Fruit fly (Drosophila melanogaster): ENCODE results near the gene Naa30B.

Naa30B gene

DNA sequence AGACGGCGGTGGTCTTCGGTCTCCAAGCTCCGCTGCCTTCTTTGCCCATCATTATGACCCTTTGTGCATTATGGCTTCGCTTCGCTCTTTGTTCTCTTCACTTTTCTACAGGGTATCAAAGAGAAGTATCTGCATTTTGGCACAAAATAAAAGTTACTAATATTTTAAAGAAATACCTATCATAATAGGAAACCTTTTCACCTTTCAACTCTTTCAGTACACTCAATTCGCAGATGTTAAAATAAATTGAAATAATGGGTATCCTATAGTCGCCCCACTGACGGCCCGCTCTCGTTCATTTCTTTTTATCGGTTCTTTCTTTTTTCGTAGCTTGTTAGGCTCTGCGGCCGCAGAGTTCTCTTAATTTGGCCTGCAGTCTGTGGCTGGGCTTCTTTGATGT, 29.0 kb downstream of the Naa30B start (continued):
- peak; percentile 39 for TF ChIP-seq CG14965 (GFP tag; optimal IDR thresholded peaks at IDR 0.05; ENCODE audit: borderline replicate concordance)
- TF ChIP-seq eyg (GFP tag; optimal IDR thresholded peaks at IDR 0.05): peak; percentile 36
- no peak for TF ChIP-seq zen2 (GFP tag; IDR thresholded peaks at IDR 0.05; ENCODE audit: partially characterized antibody)
- TF ChIP-seq odd (GFP tag; optimal IDR thresholded peaks at IDR 0.05): peak; percentile 55
- TF ChIP-seq CG15514 (GFP tag; optimal IDR thresholded peaks at IDR 0.05): no peak
- TF ChIP-seq CG6765 (GFP tag; optimal IDR thresholded peaks at IDR 0.05): no peak
- TF ChIP-seq CG12299 (tag; optimal IDR thresholded peaks at IDR 0.05): peak; percentile 81
- peak; percentile 76 for TF ChIP-seq Nf-YB (GFP tag; optimal IDR thresholded peaks at IDR 0.05)
- peak; percentile 92 for TF ChIP-seq H15 (GFP tag; IDR thresholded peaks at IDR 0.05)
- peak; percentile 75 for TF ChIP-seq CG5245 (GFP tag; optimal IDR thresholded peaks at IDR 0.05)
- TF ChIP-seq Blimp-1 (GFP tag; optimal IDR thresholded peaks at IDR 0.05): peak; percentile 93
- peak; percentile 56 for TF ChIP-seq run (tag; optimal IDR thresholded peaks at IDR 0.05)
- TF ChIP-seq Bteb2 (GFP tag; optimal IDR thresholded peaks at IDR 0.05): peak; percentile 31
- no peak for TF ChIP-seq CG9932 (GFP tag; IDR thresholded peaks at IDR 0.05)
- peak; percentile 42 for TF ChIP-seq pros (GFP tag; optimal IDR thresholded peaks at IDR 0.05)
- peak; percentile 23; the same call in 1 of the 2 replicates for TF ChIP-seq slbo (GFP tag; IDR thresholded peaks at IDR 0.05)
- TF ChIP-seq en (GFP tag; optimal IDR thresholded peaks at IDR 0.05): peak; percentile 56
- TF ChIP-seq CG18764 (GFP tag; optimal IDR thresholded peaks at IDR 0.05): peak; percentile 63
- no peak for TF ChIP-seq Doc3 (GFP tag; IDR thresholded peaks at IDR 0.05; ENCODE audit: partially characterized antibody)
- TF ChIP-seq Lim3 (GFP tag; IDR thresholded peaks at IDR 0.05): peak; percentile 14; the same call in 1 of the 2 replicates
- peak; percentile 86 for TF ChIP-seq Abd-B (GFP tag; optimal IDR thresholded peaks at IDR 0.05)
- TF ChIP-seq CG11093 (GFP tag; IDR thresholded peaks at IDR 0.05): peak; percentile 88
- peak; percentile 74 for TF ChIP-seq CG8359 (GFP tag; optimal IDR thresholded peaks at IDR 0.05; ENCODE audit: borderline replicate concordance)
- TF ChIP-seq NK7.1 (GFP tag; optimal IDR thresholded peaks at IDR 0.05): peak; percentile 53
- no peak for TF ChIP-seq CG4282 (GFP tag; optimal IDR thresholded peaks at IDR 0.05)
- TF ChIP-seq CG17568 (GFP tag; optimal IDR thresholded peaks at IDR 0.05): peak; percentile 75
- peak; percentile 88 for TF ChIP-seq Xbp1 (GFP tag; optimal IDR thresholded peaks at IDR 0.05)
- peak; percentile 91 for TF ChIP-seq CG4424 (GFP tag; optimal IDR thresholded peaks at IDR 0.05)
- TF ChIP-seq yki (optimal IDR thresholded peaks at IDR 0.05): no peak
- TF ChIP-seq scrt (GFP tag; optimal IDR thresholded peaks at IDR 0.05): peak; percentile 14
- peak; percentile 74 for TF ChIP-seq Mad (GFP tag; optimal IDR thresholded peaks at IDR 0.05)
- TF ChIP-seq twi (tag; optimal IDR thresholded peaks at IDR 0.05): peak; percentile 93
- no peak for TF ChIP-seq br (optimal IDR thresholded peaks at IDR 0.05)
- TF ChIP-seq CG14710 (tag; optimal IDR thresholded peaks at IDR 0.05): peak; percentile 93
- TF ChIP-seq D19A (tag; optimal IDR thresholded peaks at IDR 0.05): peak; percentile 86
- TF ChIP-seq CG12236 (GFP tag; optimal IDR thresholded peaks at IDR 0.05): peak; percentile 72
- no peak for TF ChIP-seq ftz-f1 (GFP tag; optimal IDR thresholded peaks at IDR 0.05)
- no peak for TF ChIP-seq CG18011 (GFP tag; optimal IDR thresholded peaks at IDR 0.05)
- TF ChIP-seq ERR (GFP tag; optimal IDR thresholded peaks at IDR 0.05): peak; percentile 21
- peak; percentile 59; the same call in 1 of the 2 replicates for TF ChIP-seq Ada2b (GFP tag; IDR thresholded peaks at IDR 0.05)
- peak; percentile 88 for TF ChIP-seq gce (GFP tag; IDR thresholded peaks at IDR 0.05)
- TF ChIP-seq hth (optimal IDR thresholded peaks at IDR 0.05): no peak
- TF ChIP-seq CG13424 (tag; optimal IDR thresholded peaks at IDR 0.05): peak; percentile 89
- TF ChIP-seq caup (GFP tag; optimal IDR thresholded peaks at IDR 0.05; ENCODE audit: severe bottlenecking): peak; percentile 22
- peak; percentile 87 for TF ChIP-seq tin (GFP tag; optimal IDR thresholded peaks at IDR 0.05)
- peak; percentile 61 for TF ChIP-seq CG12744 (GFP tag; optimal IDR thresholded peaks at IDR 0.05)
- TF ChIP-seq CG11695 (GFP tag; IDR thresholded peaks at IDR 0.05): peak; percentile 79; the same call in 2 of the 3 replicates
- TF ChIP-seq exex (tag; optimal IDR thresholded peaks at IDR 0.05): no peak
- TF ChIP-seq CG2116 (GFP tag; optimal IDR thresholded peaks at IDR 0.05): peak; percentile 32
- TF ChIP-seq CG32532 (GFP tag; IDR thresholded peaks at IDR 0.05): peak; percentile 43
- no peak for TF ChIP-seq CkIIα-i1 (GFP tag; IDR thresholded peaks at IDR 0.05)

All from whole organism, embryonic.